Worm (Caenorhabditis elegans) whole organism, late embryonic: Measurements from ENCODE around the gene C06E4.3.

Experiments
- F13H6.1 ChIP-seq: sonication (generic microtip); optimal IDR thresholded peaks from 2 replicates; lab custom pipeline; 2016; ENCODE audit warnings: missing genetic modification characterization, missing compliant biosample characterization
- K02D7.2 ChIP-seq: sonication (generic microtip); optimal IDR thresholded peaks from 2 replicates; lab custom pipeline; 2017; ENCODE audit warnings: mild to moderate bottlenecking, missing genetic modification characterization, missing compliant biosample characterization
- T23F11.4 ChIP-seq: fragments of 200-800 bp; sonication (Bioruptor generic); optimal IDR thresholded peaks from 2 replicates; lab custom pipeline; 2018; ENCODE audit warnings: mild to moderate bottlenecking, missing genetic modification characterization, missing compliant biosample characterization
- ceh-14 ChIP-seq: sonication (generic microtip); optimal IDR thresholded peaks from 2 replicates; lab custom pipeline; 2016; ENCODE audit warnings: missing genotype, missing genetic modification characterization, missing compliant biosample characterization
- ceh-19 ChIP-seq: fragments of 200-800 bp; sonication (Bioruptor generic); optimal IDR thresholded peaks from 2 replicates; lab custom pipeline; 2018; ENCODE audit warnings: mild to moderate bottlenecking, missing genetic modification characterization, missing compliant biosample characterization
- ceh-22 ChIP-seq: sonication (generic microtip); optimal IDR thresholded peaks from 2 replicates; lab custom pipeline; 2017; ENCODE audit warnings: missing biosample characterization, missing genetic modification characterization
- ceh-24 ChIP-seq: sonication (generic microtip); optimal IDR thresholded peaks from 2 replicates; lab custom pipeline; 2016; ENCODE audit warnings: mild to moderate bottlenecking, missing genetic modification characterization, missing compliant biosample characterization
- ceh-30 ChIP-seq: fragments of 150-350 bp; optimal IDR thresholded peaks from 2 replicates; lab custom pipeline; 2014; ENCODE audit warnings: missing biosample characterization, missing genetic modification characterization
- ceh-34 ChIP-seq: sonication (generic microtip); optimal IDR thresholded peaks from 2 replicates; lab custom pipeline; 2016; ENCODE audit warnings: mild to moderate bottlenecking, missing genetic modification characterization, missing compliant biosample characterization
- ceh-45 ChIP-seq: fragments of 200-800 bp; sonication (Bioruptor generic); IDR thresholded peaks from 2 replicates; pipeline ENCODE4 v1.3.6; 2022; ENCODE audit warnings: missing genetic modification reagents, missing genetic modification characterization, missing compliant biosample characterization
- ceh-48 ChIP-seq: sonication (generic microtip); optimal IDR thresholded peaks from 2 replicates; lab custom pipeline; 2016; ENCODE audit warnings: missing genetic modification characterization, inconsistent platforms, missing compliant biosample characterization
- dve-1 ChIP-seq: sonication (generic microtip); optimal IDR thresholded peaks from 2 replicates; lab custom pipeline; 2017; ENCODE audit warnings: antibody characterized with exemption, mild to moderate bottlenecking, missing genetic modification characterization, missing compliant biosample characterization
- elt-4 ChIP-seq: sonication (generic microtip); optimal IDR thresholded peaks from 2 replicates; lab custom pipeline; 2016; ENCODE audit warnings: missing genetic modification characterization, missing compliant biosample characterization
- fkh-10 ChIP-seq: fragments of 150-350 bp; optimal IDR thresholded peaks from 2 replicates; lab custom pipeline; 2014; ENCODE audit warnings: missing biosample characterization, missing genetic modification reagents, missing genetic modification characterization
- gmeb-2 ChIP-seq: sonication (generic microtip); optimal IDR thresholded peaks from 2 replicates; lab custom pipeline; 2016; ENCODE audit warnings: missing genetic modification characterization, inconsistent platforms, missing compliant biosample characterization
- hlh-13 ChIP-seq: fragments of 200-800 bp; sonication (Bioruptor generic); optimal IDR thresholded peaks from 2 replicates; lab custom pipeline; 2018; ENCODE audit warnings: mild to moderate bottlenecking, missing genetic modification characterization, missing compliant biosample characterization
- hlh-15 ChIP-seq: sonication (generic microtip); optimal IDR thresholded peaks from 2 replicates; lab custom pipeline; 2016; ENCODE audit warnings: missing genetic modification characterization, missing compliant biosample characterization
- hlh-30 ChIP-seq: sonication (generic microtip); optimal IDR thresholded peaks from 2 replicates; lab custom pipeline; 2017; ENCODE audit warnings: antibody characterized with exemption, missing genetic modification characterization, missing compliant biosample characterization; ENCODE audit not compliant: insufficient read depth
- hlh-6 ChIP-seq: sonication (generic microtip); optimal IDR thresholded peaks from 2 replicates; lab custom pipeline; 2016; ENCODE audit warnings: missing genotype, missing genetic modification characterization, missing compliant biosample characterization
- hlh-8 ChIP-seq: sonication (generic microtip); optimal IDR thresholded peaks from 2 replicates; lab custom pipeline; 2016; ENCODE audit warnings: missing genotype, missing genetic modification characterization, missing compliant biosample characterization
- lin-11 ChIP-seq: fragments of 200-800 bp; sonication (Bioruptor generic); optimal IDR thresholded peaks from 2 replicates; lab custom pipeline; 2018; ENCODE audit warnings: mild to moderate bottlenecking, missing genetic modification characterization, missing compliant biosample characterization
- madf-2 ChIP-seq: sonication (generic microtip); optimal IDR thresholded peaks from 2 replicates; lab custom pipeline; 2017; ENCODE audit warnings: missing genetic modification characterization, missing compliant biosample characterization
- mec-3 ChIP-seq: sonication (generic microtip); optimal IDR thresholded peaks from 2 replicates; lab custom pipeline; 2016; ENCODE audit warnings: borderline replicate concordance, missing genetic modification characterization, missing compliant biosample characterization
- nhr-11 ChIP-seq: fragments of 150-350 bp; optimal IDR thresholded peaks from 2 replicates; lab custom pipeline; 2014; ENCODE audit warnings: missing biosample characterization, missing genetic modification characterization
- nhr-232 ChIP-seq: sonication (generic microtip); optimal IDR thresholded peaks from 2 replicates; lab custom pipeline; 2016; ENCODE audit warnings: missing genetic modification characterization, missing compliant biosample characterization
- npax-4 ChIP-seq: sonication (generic microtip); optimal IDR thresholded peaks from 2 replicates; lab custom pipeline; 2016; ENCODE audit warnings: missing genetic modification characterization, missing compliant biosample characterization
- pag-3 ChIP-seq: sonication (generic microtip); optimal IDR thresholded peaks from 2 replicates; lab custom pipeline; 2016; ENCODE audit warnings: missing compliant biosample characterization, missing genetic modification characterization, borderline replicate concordance
- pqm-1 ChIP-seq: sonication (generic microtip); optimal IDR thresholded peaks from 2 replicates; lab custom pipeline; 2016; ENCODE audit warnings: missing genetic modification characterization, missing compliant biosample characterization
- rnt-1 ChIP-seq: sonication (generic microtip); optimal IDR thresholded peaks from 2 replicates; lab custom pipeline; 2016; ENCODE audit warnings: missing genetic modification characterization, missing compliant biosample characterization
- sox-4 ChIP-seq: sonication (generic microtip); optimal IDR thresholded peaks from 2 replicates; lab custom pipeline; 2017; ENCODE audit warnings: mild to moderate bottlenecking, missing genetic modification characterization, inconsistent platforms, missing compliant biosample characterization
- syd-9 ChIP-seq: sonication (generic microtip); optimal IDR thresholded peaks from 2 replicates; lab custom pipeline; 2016; ENCODE audit warnings: mild to moderate bottlenecking, missing genetic modification characterization, moderate library complexity, missing compliant biosample characterization
- ttx-3 ChIP-seq: sonication (generic microtip); optimal IDR thresholded peaks from 2 replicates; lab custom pipeline; 2016; ENCODE audit warnings: missing genetic modification reagents, missing genetic modification characterization, missing compliant biosample characterization
- unc-3 ChIP-seq, 2 experiments: fragments of 200-800 bp in 1 of 2; sonication (Bioruptor generic) in 1 of 2; sonication (generic microtip) in 1 of 2; conservative IDR thresholded peaks in 1 of 2; optimal IDR thresholded peaks in 1 of 2; 2 replicates each; pipeline versions ENCODE4 v1.3.6 to Lab custom; 2016 to 2022; ENCODE audit warnings: missing compliant biosample characterization in 2 of 2, missing genetic modification characterization in 2 of 2, missing genetic modification reagents in 1 of 2
- unc-55 ChIP-seq: sonication (generic microtip); optimal IDR thresholded peaks from 2 replicates; lab custom pipeline; 2017; ENCODE audit warnings: missing biosample characterization, missing genetic modification reagents, missing genetic modification characterization
- unc-86 ChIP-seq: sonication (generic microtip); optimal IDR thresholded peaks from 2 replicates; lab custom pipeline; 2016; ENCODE audit warnings: missing genetic modification characterization, missing compliant biosample characterization
- ztf-16 ChIP-seq: sonication (generic microtip); optimal IDR thresholded peaks from 2 replicates; lab custom pipeline; 2017; ENCODE audit warnings: missing genetic modification characterization, missing compliant biosample characterization

The C06E4.3 gene

DNA sequence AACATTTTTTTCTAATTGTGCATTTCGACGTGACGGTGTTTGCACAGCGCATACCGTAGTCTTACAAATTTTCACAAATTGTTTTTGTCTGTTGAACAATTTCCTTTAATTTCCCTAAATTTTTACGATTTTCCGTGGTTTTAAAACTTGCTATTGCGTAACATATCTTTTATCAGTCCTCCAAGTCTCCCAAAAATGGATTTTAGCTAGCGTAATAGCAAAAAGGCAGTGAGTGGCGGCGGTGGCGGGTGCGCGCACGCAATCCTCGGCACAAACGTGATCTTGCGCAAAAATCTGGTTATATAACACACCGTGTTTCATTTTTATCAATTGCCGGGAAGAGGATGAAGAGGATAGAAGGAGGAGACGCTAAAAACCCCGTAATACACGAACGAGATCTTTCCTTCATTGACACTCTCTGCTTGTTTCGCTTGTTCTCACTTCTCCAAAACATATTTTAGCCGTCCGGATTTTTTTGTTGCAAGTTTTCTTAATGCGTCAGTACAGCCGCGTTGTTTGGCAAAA lies 24.4 kb upstream of the C06E4.3 start:
- TF ChIP-seq fkh-10 (GFP tag; lab: Kevin White, UChicago) = no peak
- no peak for TF ChIP-seq ceh-45
- TF ChIP-seq hlh-15 (tag; lab: Kevin White, UChicago) = no peak
- no peak for TF ChIP-seq madf-2
- TF ChIP-seq unc-3 (GFP tag; conservative IDR thresholded peaks at IDR 0.05; lab: Robert Waterston, UW) = no peak
- no peak for TF ChIP-seq unc-3 (tag; optimal IDR thresholded peaks at IDR 0.05; lab: Kevin White, UChicago)
- no peak for TF ChIP-seq hlh-30 (tag; lab: Kevin White, UChicago)
- TF ChIP-seq gmeb-2 (tag; lab: Kevin White, UChicago) = no peak
- no peak for TF ChIP-seq ceh-22 (tag; lab: Kevin White, UChicago)

DNA sequence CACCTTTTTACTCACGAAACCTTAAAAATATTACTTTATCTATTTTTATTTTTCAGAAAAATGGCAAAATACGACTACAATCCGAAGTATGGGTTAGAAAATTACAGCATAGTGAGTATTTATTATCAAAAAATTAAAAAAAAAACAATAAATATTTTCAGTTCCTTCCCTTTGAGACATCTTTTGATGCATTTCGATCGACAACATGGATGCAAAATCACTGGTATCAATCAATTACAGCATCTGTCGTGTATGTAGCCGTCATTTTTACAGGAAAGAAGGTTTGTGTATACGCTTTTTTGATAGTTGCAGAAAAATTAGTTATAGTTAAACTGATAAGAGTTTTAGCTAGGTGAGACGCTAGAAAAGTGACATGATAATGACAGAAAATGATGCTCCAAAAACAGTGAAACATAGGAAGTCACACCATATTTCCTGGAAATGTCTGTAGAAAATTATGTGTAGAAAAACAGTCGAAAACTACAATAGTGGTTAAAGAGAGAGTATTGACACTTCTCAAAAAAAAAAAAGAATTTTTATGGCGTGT lies 22.9 kb upstream of the C06E4.3 start, which contains the start of gene elo-3:
Gene elo-3 (plus strand): TSS at position 51 of the 547 bp plus-strand sequence.
- no peak for TF ChIP-seq lin-11 (tag; lab: Kevin White, UChicago)
- TF ChIP-seq nhr-11 (tag; lab: Kevin White, UChicago) = no peak

- TF ChIP-seq ceh-30 (no peak), hlh-13 (GFP tag; lab: Kevin White, UChicago) (no peak), syd-9 (tag; lab: Kevin White, UChicago) (no peak), fkh-10 (GFP tag; lab: Kevin White, UChicago) (no peak), hlh-6 (tag; lab: Kevin White, UChicago) (no peak), elt-4 (tag; lab: Kevin White, UChicago) (no peak), mec-3 (tag; lab: Kevin White, UChicago) (no peak), ceh-48 (tag; lab: Kevin White, UChicago) (no peak), hlh-30 (tag; lab: Kevin White, UChicago) (no peak), ceh-19 (GFP tag; lab: Kevin White, UChicago) (no peak), F13H6.1 (tag; lab: Kevin White, UChicago) (no peak), pqm-1 (tag; lab: Kevin White, UChicago) (no peak), ztf-16 (no peak), K02D7.2 (tag; lab: Kevin White, UChicago) (no peak), ceh-24 (tag; lab: Kevin White, UChicago) (no peak), rnt-1 (tag; lab: Kevin White, UChicago) (no peak), ceh-14 (tag; lab: Kevin White, UChicago) (no peak), sox-4 (tag; lab: Kevin White, UChicago) (no peak), nhr-232 (tag; lab: Kevin White, UChicago) (no peak), unc-55 (GFP tag; lab: Kevin White, UChicago) (no peak)
- TF ChIP-seq, all 69 proteins: peak for 0
Measured at ce11 chrIV:7240564-7240963, 20.1 kb upstream of the C06E4.3 start.

ce11 chrIV:7242220-7242789 lies 18.4 kb upstream of the C06E4.3 start, which contains the start of gene gstk-2:
TSS of gene gstk-2 (minus strand) at chrIV:7242270.
- TF ChIP-seq hlh-8 (tag; lab: Kevin White, UChicago) = no peak
- no peak for TF ChIP-seq ceh-30
- no peak for TF ChIP-seq npax-4 (tag; lab: Kevin White, UChicago)
- TF ChIP-seq nhr-232 (tag; lab: Kevin White, UChicago) = no peak
- no peak for TF ChIP-seq rnt-1 (tag; lab: Kevin White, UChicago)
- no peak for TF ChIP-seq dve-1 (tag; lab: Kevin White, UChicago)
- no peak for TF ChIP-seq hlh-6 (tag; lab: Kevin White, UChicago)
- no peak for TF ChIP-seq pag-3 (tag; lab: Kevin White, UChicago)
- no peak for TF ChIP-seq ceh-34 (tag; lab: Kevin White, UChicago)
- TF ChIP-seq mec-3 (tag; lab: Kevin White, UChicago) = no peak
- no peak for TF ChIP-seq ttx-3 (tag; lab: Kevin White, UChicago)
- no peak for TF ChIP-seq T23F11.4 (GFP tag; lab: Kevin White, UChicago)
- TF ChIP-seq unc-86 (tag; lab: Kevin White, UChicago) = no peak
